Fruit fly (Drosophila melanogaster): ENCODE measurements around the gene Pus7.

Gene Pus7

DNA sequence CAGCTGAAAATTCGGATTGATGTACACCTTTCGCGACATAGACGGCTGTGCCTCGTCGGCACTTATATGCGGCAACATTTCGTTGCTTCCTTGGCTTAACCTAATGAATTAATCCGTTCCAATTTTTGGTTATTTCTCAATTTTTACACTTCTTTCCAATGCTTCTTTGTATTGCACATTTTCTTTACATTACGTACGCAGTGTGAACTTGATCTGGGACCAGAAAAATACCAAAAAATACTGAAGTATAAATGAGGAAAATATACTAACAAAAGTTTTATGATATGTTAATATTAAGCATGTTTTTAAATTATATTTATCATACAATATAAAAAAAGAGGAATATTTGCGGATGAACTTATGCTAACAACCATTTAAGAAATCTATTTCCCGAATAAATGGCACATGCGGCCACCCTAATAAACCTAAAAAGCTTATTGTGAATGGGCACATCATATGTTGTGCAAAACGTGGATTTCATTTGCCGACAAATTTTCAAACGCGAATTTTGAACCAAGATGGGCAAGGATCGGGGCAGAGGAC, at the start of gene Pus7, which contains the start of gene ZC3H3:
Gene Pus7, plus strand, starts transcription at position 437 of the 543 bp plus-strand sequence.
Gene ZC3H3, minus strand, starts transcription at position 197 of the 543 bp plus-strand sequence.
- TF ChIP-seq CG13775 (GFP tag; optimal IDR thresholded peaks at IDR 0.05) (peak; percentile 40), CG15479 (GFP tag; optimal IDR thresholded peaks at IDR 0.05) (peak; percentile 58), ap (GFP tag; IDR thresholded peaks at IDR 0.05) (no peak), dpn (GFP tag; optimal IDR thresholded peaks at IDR 0.05) (peak in 1 of 2 experiments; percentile 25), CG7357 (GFP tag; IDR thresholded peaks at IDR 0.05) (no peak), Ada2b (GFP tag; IDR thresholded peaks at IDR 0.05) (no peak), CG2120 (GFP tag; optimal IDR thresholded peaks at IDR 0.05) (peak; percentile 4), Dll (GFP tag; IDR thresholded peaks at IDR 0.05; ENCODE audit: partially characterized antibody) (no peak; the same call in 2 of the 4 replicates), insv (GFP tag; optimal IDR thresholded peaks at IDR 0.05) (no peak), CG12659 (GFP tag; optimal IDR thresholded peaks at IDR 0.05) (peak; percentile 57), Deaf1 (tag; optimal IDR thresholded peaks at IDR 0.05) (no peak), Abd-B (GFP tag; optimal IDR thresholded peaks at IDR 0.05) (no peak), HmgZ (tag; optimal IDR thresholded peaks at IDR 0.05) (no peak), Myb (GFP tag; optimal IDR thresholded peaks at IDR 0.05) (peak; percentile 1), fu2 (GFP tag; optimal IDR thresholded peaks at IDR 0.05) (no peak), nmo (GFP tag; optimal IDR thresholded peaks at IDR 0.05) (peak; percentile 39), dysf (GFP tag; IDR thresholded peaks at IDR 0.05) (no peak), CG8924 (tag; optimal IDR thresholded peaks at IDR 0.05) (peak; percentile 16), her (GFP tag; optimal IDR thresholded peaks at IDR 0.05) (no peak), ranshi (GFP tag; IDR thresholded peaks at IDR 0.05) (peak; percentile 92), da (GFP tag; optimal IDR thresholded peaks at IDR 0.05) (no peak), Xrp1 (GFP tag; IDR thresholded peaks at IDR 0.05) (no peak), scrt (GFP tag; optimal IDR thresholded peaks at IDR 0.05) (peak; percentile 47), BEAF-32 (GFP tag; optimal IDR thresholded peaks at IDR 0.05) (peak; percentile 36), CG43689 (GFP tag; IDR thresholded peaks at IDR 0.05) (no peak), CG13894 (tag; optimal IDR thresholded peaks at IDR 0.05) (no peak), pum (GFP tag; optimal IDR thresholded peaks at IDR 0.05) (no peak), E2f2 (GFP tag; IDR thresholded peaks at IDR 0.05) (peak; percentile 66), Hr51 (GFP tag; optimal IDR thresholded peaks at IDR 0.05) (peak in 1 of 2 experiments; percentile 32), Elba2 (GFP tag; optimal IDR thresholded peaks at IDR 0.05) (peak; percentile 17), YL-1 (GFP tag; optimal IDR thresholded peaks at IDR 0.05) (peak; percentile 67), Hey (tag; optimal IDR thresholded peaks at IDR 0.05) (no peak), dm (GFP tag; optimal IDR thresholded peaks at IDR 0.05) (peak; percentile 72), Ssrp (tag; optimal IDR thresholded peaks at IDR 0.05) (no peak), Sox102F (GFP tag; optimal IDR thresholded peaks at IDR 0.05) (no peak), Mrtf (GFP tag; IDR thresholded peaks at IDR 0.05) (no peak), Med (GFP tag) (peak; percentile 61), CG10565 (GFP tag; optimal IDR thresholded peaks at IDR 0.05) (no peak), phol (tag; optimal IDR thresholded peaks at IDR 0.05) (peak; percentile 50), chinmo (GFP tag; IDR thresholded peaks at IDR 0.05; ENCODE audit: partially characterized antibody) (peak; percentile 65; the same call in 1 of the 4 replicates), CG3407 (GFP tag; optimal IDR thresholded peaks at IDR 0.05) (no peak), CG12744 (GFP tag; optimal IDR thresholded peaks at IDR 0.05) (no peak), H15 (GFP tag; IDR thresholded peaks at IDR 0.05) (no peak), dan (GFP tag; IDR thresholded peaks at IDR 0.05) (no peak), amos (GFP tag; IDR thresholded peaks at IDR 0.05; ENCODE audit: partially characterized antibody) (no peak), CG10543 (GFP tag; optimal IDR thresholded peaks at IDR 0.05) (no peak), wdn (GFP tag; IDR thresholded peaks at IDR 0.05) (no peak), h (optimal IDR thresholded peaks at IDR 0.05) (no peak), Meics (GFP tag; optimal IDR thresholded peaks at IDR 0.05) (no peak), sqz (GFP tag; optimal IDR thresholded peaks at IDR 0.05) (no peak), trem (tag; optimal IDR thresholded peaks at IDR 0.05) (peak; percentile 65)

Data from whole organism, embryonic.